Worm (Caenorhabditis elegans) whole organism, mixed stage, embryonic: ENCODE data around the gene lem-2.

Experiments
- M03D4.4 ChIP-seq: sonication (generic microtip); optimal IDR thresholded peaks from 2 replicates; lab custom pipeline; 2017; ENCODE audit warnings: mild to moderate bottlenecking, missing genetic modification characterization, missing compliant biosample characterization
- ces-1 ChIP-seq: fragments of 150-350 bp; optimal IDR thresholded peaks from 2 replicates; lab custom pipeline; 2014; ENCODE audit warnings: missing biosample characterization, missing genetic modification reagents, missing genetic modification characterization
- flh-1 ChIP-seq: fragments of 200-800 bp; sonication (Bioruptor generic); optimal IDR thresholded peaks from 2 replicates; lab custom pipeline; 2018; ENCODE audit warnings: mild to moderate bottlenecking, missing genetic modification characterization, moderate library complexity, missing compliant biosample characterization
- ham-2 ChIP-seq: fragments of 200-800 bp; sonication (Bioruptor generic); optimal IDR thresholded peaks from 2 replicates; lab custom pipeline; 2018; ENCODE audit warnings: mild to moderate bottlenecking, missing genetic modification characterization, missing compliant biosample characterization
- nhr-237 ChIP-seq: fragments of 150-350 bp; optimal IDR thresholded peaks from 2 replicates; lab custom pipeline; 2014; ENCODE audit warnings: missing biosample characterization, missing genetic modification characterization
- nhr-28 ChIP-seq: fragments of 150-350 bp; optimal IDR thresholded peaks from 2 replicates; lab custom pipeline; 2014; ENCODE audit warnings: missing biosample characterization, missing genetic modification characterization
- nhr-76 ChIP-seq: sonication (generic microtip); optimal IDR thresholded peaks from 2 replicates; lab custom pipeline; 2017; ENCODE audit warnings: missing biosample characterization, missing genetic modification characterization
- pha-4 ChIP-seq: fragments of 150-350 bp; optimal IDR thresholded peaks from 2 replicates; lab custom pipeline; 2018; ENCODE audit warnings: missing biosample characterization, missing genetic modification reagents, missing genetic modification characterization
- sem-2 ChIP-seq: fragments of 200-800 bp; sonication (Bioruptor generic); optimal IDR thresholded peaks from 2 replicates; lab custom pipeline; 2018; ENCODE audit warnings: mild to moderate bottlenecking, missing genetic modification characterization, missing compliant biosample characterization
- snpc-4 ChIP-seq: fragments of 150-350 bp; optimal IDR thresholded peaks from 2 replicates; lab custom pipeline; 2014; ENCODE audit warnings: missing biosample characterization, missing genetic modification characterization
- tbx-8 ChIP-seq: fragments of 200-800 bp; sonication (Bioruptor generic); optimal IDR thresholded peaks from 2 replicates; lab custom pipeline; 2018; ENCODE audit warnings: mild to moderate bottlenecking, missing genetic modification characterization, moderate library complexity, missing compliant biosample characterization
- unc-62 ChIP-seq: fragments of 150-350 bp; optimal IDR thresholded peaks from 2 replicates; lab custom pipeline; 2014; ENCODE audit warnings: missing biosample characterization, missing genetic modification reagents, missing genetic modification characterization

DNA sequence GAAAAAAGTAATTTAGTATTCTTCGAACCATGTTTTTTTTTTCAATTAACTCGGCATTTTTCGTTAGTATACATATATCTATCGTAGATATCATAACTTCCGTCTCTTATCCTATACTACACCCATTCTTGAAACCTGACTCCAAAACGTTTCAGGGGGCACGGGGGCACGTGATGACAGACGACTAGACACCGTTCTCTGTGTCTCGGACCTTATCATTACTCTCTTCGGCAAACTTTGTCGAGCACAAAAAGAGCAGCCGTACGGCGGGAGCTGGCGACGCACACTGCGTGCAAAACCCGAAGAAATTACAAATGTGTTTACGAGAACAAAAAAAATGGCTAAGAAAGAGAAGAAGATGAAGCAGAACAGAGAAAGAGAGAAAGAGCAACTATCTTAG lies 19.1 kb upstream of the lem-2 start:
- TF ChIP-seq ces-1 (GFP tag; lab: Kevin White, UChicago): no peak
- no peak for TF ChIP-seq M03D4.4 (tag; lab: Kevin White, UChicago)
- TF ChIP-seq pha-4 (tag; lab: Kevin White, UChicago): no peak
- TF ChIP-seq nhr-28 (tag; lab: Kevin White, UChicago): no peak
- no peak for TF ChIP-seq tbx-8 (GFP tag; lab: Kevin White, UChicago)
- no peak for TF ChIP-seq nhr-237 (tag; lab: Kevin White, UChicago)
- TF ChIP-seq flh-1 (GFP tag; lab: Kevin White, UChicago): no peak
- TF ChIP-seq sem-2 (GFP tag; lab: Kevin White, UChicago): no peak
- TF ChIP-seq snpc-4: no peak
- no peak for TF ChIP-seq nhr-76 (tag; lab: Kevin White, UChicago)
- TF ChIP-seq ham-2: no peak
- no peak for TF ChIP-seq unc-62 (GFP tag; lab: Kevin White, UChicago)
